Worm (Caenorhabditis elegans): Measurements from ENCODE around the gene fbxa-156.
"Not testable (repeated sequence)": the region's sequence is repeated elsewhere in the genome, so short reads cannot be mapped to it uniquely, and the experiment has no call there.

fbxa-156 gene

DNA sequence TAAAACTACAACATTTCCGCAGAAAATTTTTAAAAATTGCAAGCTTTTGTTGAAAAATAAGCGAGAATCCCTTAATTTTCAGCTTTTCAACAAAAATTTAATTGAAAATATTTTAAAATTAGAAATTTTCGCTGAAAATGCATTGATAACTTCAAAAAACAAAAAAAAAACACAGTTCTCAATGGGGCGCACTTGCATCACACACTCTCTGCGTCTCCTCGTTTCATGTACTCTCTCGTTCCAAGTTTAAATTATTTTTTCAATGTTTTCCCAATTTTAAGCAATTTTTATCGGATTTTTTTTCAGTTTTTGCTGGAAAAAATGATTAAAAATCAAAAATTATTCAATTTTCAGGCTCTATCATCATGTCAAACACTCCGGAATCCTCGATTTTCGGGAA is 25.5 kb downstream of the fbxa-156 start, which contains the start of gene phf-14:
Gene phf-14, plus strand, starts transcription at position 345 of the 400 bp plus-strand sequence.
- TF ChIP-seq ref-1 (GFP tag; conservative IDR thresholded peaks at IDR 0.05) (no peak), cog-1 (tag; optimal IDR thresholded peaks at IDR 0.05) (no peak), klf-2 (GFP tag; conservative IDR thresholded peaks at IDR 0.05) (no peak), flt-1 (GFP tag; IDR thresholded peaks at IDR 0.05) (no peak), med-1 (GFP tag; optimal IDR thresholded peaks at IDR 0.05; ENCODE audit: insufficient read depth) (no peak), ztf-29 (GFP tag; IDR thresholded peaks at IDR 0.05) (no peak), ztf-23 (GFP tag; IDR thresholded peaks at IDR 0.05) (no peak), tab-1 (GFP tag; IDR thresholded peaks at IDR 0.05) (no peak), T22C8.4 (GFP tag; IDR thresholded peaks at IDR 0.05) (no peak)

DNA sequence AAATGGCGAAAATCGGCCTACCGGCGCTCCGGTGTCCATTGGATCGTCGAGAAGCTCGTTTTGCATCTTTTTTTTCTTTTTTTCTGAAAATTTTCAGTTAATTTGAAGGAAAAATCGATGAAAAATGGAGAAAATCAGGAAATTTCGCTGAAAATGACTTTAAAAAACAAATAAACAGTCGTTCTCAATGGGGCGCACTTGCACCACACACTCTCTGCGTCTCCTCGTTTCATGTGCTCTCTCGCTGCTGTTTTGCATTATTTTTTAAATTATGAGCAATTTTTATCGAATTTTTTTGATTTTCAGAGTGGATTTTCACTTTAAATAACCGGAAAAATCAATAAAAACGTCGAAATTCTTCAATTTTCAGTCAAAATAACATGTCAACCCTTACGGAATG is 26.0 kb downstream of the fbxa-156 start, which contains the start of gene csn-1:
Gene csn-1, minus strand, starts transcription at position 83 of the 400 bp plus-strand sequence.
- TF ChIP-seq klf-2 (GFP tag; conservative IDR thresholded peaks at IDR 0.05) (no peak), med-1 (GFP tag; optimal IDR thresholded peaks at IDR 0.05; ENCODE audit: insufficient read depth) (no peak), tab-1 (GFP tag; IDR thresholded peaks at IDR 0.05) (no peak), ztf-29 (GFP tag; IDR thresholded peaks at IDR 0.05) (no peak), ztf-23 (GFP tag; IDR thresholded peaks at IDR 0.05) (no peak), cog-1 (tag; optimal IDR thresholded peaks at IDR 0.05) (no peak), ref-1 (GFP tag; conservative IDR thresholded peaks at IDR 0.05) (no peak), T22C8.4 (GFP tag; IDR thresholded peaks at IDR 0.05) (no peak), flt-1 (GFP tag; IDR thresholded peaks at IDR 0.05) (no peak)

DNA sequence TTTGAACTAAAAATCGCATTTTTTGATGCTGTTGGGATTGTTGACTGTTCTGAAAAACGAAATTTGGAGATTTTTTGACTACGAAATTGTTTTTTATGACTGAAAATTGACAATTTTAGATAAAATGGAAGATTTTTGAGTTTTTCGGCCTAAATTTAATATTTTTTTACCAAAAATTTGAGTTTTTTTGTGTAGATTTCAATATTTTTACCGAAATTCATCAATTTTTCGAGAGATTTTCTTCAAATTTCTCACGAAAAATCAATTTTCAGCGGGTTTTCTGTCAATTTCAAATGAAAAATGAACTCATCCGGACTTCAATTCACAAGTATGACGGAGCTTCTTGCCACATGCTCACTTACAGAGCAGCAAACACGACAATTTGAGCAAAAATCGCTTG is 31.3 kb downstream of the fbxa-156 start, which contains the start of gene Y59A8A.8:
Gene Y59A8A.8, plus strand, starts transcription at position 301 of the 400 bp plus-strand sequence.
- not testable (repeated sequence) for TF ChIP-seq med-1 (GFP tag; optimal IDR thresholded peaks at IDR 0.05; ENCODE audit: insufficient read depth); ztf-23 (GFP tag; IDR thresholded peaks at IDR 0.05); klf-2 (GFP tag; conservative IDR thresholded peaks at IDR 0.05)

DNA sequence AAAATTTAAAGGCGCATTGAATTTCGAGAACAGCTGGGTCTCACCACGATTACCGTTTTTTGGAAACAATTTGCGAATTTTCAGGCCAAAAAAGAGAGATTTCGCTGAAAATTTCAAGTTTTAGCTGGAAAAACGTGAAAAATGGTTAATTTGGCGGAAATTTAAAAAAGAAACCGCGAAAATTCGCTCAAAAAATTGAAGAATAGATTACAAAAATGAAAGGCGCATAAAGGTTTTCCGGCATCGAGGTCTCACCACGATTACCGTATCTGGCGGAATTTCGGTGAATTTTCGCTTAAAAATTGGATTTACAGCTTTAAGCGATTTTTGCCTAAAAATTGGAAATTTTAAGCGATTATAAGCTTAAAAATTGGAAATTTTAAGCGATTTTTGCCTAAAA is 37.1 kb downstream of the fbxa-156 start:
- TF ChIP-seq ztf-23 (GFP tag; IDR thresholded peaks at IDR 0.05) = no peak
- TF ChIP-seq cog-1 (tag; optimal IDR thresholded peaks at IDR 0.05) = no peak
- TF ChIP-seq ref-1 (GFP tag; conservative IDR thresholded peaks at IDR 0.05) = no peak
- no peak for TF ChIP-seq ztf-29 (GFP tag; IDR thresholded peaks at IDR 0.05)
- TF ChIP-seq tab-1 (GFP tag; IDR thresholded peaks at IDR 0.05) = no peak
- TF ChIP-seq T22C8.4 (GFP tag; IDR thresholded peaks at IDR 0.05) = no peak
- no peak for TF ChIP-seq klf-2 (GFP tag; conservative IDR thresholded peaks at IDR 0.05)
- no peak for TF ChIP-seq med-1 (GFP tag; optimal IDR thresholded peaks at IDR 0.05; ENCODE audit: insufficient read depth)
- TF ChIP-seq flt-1 (GFP tag; IDR thresholded peaks at IDR 0.05) = no peak

DNA sequence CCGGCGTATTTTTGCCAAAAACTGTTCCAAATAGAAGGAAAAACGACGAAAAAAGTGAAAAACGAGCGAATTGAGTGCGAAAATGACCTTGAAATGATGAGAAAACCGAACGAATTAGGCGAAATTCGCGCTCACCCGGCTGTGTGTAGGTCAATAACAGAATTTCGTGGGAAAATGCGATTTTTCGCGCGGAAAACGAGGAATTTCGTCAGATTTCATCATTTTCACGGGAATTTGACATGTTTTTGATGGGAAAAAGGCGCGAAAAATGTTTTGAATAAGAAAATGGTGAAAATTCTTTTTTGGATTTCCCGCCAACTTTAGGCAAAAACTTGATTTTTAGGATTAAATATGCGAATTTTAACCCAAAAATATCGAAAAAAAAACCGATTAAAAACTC is 37.5 kb downstream of the fbxa-156 start:
- TF ChIP-seq med-1 (GFP tag; optimal IDR thresholded peaks at IDR 0.05; ENCODE audit: insufficient read depth) (no peak), cog-1 (tag; optimal IDR thresholded peaks at IDR 0.05) (no peak), tab-1 (GFP tag; IDR thresholded peaks at IDR 0.05) (no peak), T22C8.4 (GFP tag; IDR thresholded peaks at IDR 0.05) (no peak), klf-2 (GFP tag; conservative IDR thresholded peaks at IDR 0.05) (no peak), ztf-23 (GFP tag; IDR thresholded peaks at IDR 0.05) (no peak), flt-1 (GFP tag; IDR thresholded peaks at IDR 0.05) (no peak), ref-1 (GFP tag; conservative IDR thresholded peaks at IDR 0.05) (no peak), ztf-29 (GFP tag; IDR thresholded peaks at IDR 0.05) (no peak)

DNA sequence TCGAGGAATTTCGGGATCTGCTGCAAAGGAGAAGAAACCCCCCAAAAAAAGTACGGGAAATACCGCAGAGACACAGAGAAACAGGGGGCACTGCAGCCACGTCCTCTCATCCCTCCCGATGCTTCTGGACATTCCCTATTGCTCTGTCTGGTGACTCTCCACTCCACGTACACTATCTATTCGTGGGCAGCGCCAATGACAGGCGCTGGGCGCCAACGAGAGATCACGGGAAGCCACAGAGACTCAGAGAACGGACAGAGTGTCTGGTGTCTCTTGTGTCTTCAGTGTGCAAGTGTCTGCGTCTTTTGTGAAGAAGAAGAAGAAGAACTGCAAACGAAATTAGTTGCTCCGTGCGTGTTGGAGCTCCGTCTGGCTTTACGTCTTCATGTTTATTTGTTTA is 38.7 kb downstream of the fbxa-156 start:
- no peak for TF ChIP-seq flt-1 (GFP tag; IDR thresholded peaks at IDR 0.05)
- no peak for TF ChIP-seq T22C8.4 (GFP tag; IDR thresholded peaks at IDR 0.05)
- no peak for TF ChIP-seq tab-1 (GFP tag; IDR thresholded peaks at IDR 0.05)
- no peak for TF ChIP-seq cog-1 (tag; optimal IDR thresholded peaks at IDR 0.05)
- TF ChIP-seq ztf-23 (GFP tag; IDR thresholded peaks at IDR 0.05) = no peak
- TF ChIP-seq ztf-29 (GFP tag; IDR thresholded peaks at IDR 0.05) = no peak
- no peak for TF ChIP-seq ref-1 (GFP tag; conservative IDR thresholded peaks at IDR 0.05)
- no peak for TF ChIP-seq med-1 (GFP tag; optimal IDR thresholded peaks at IDR 0.05; ENCODE audit: insufficient read depth)

DNA sequence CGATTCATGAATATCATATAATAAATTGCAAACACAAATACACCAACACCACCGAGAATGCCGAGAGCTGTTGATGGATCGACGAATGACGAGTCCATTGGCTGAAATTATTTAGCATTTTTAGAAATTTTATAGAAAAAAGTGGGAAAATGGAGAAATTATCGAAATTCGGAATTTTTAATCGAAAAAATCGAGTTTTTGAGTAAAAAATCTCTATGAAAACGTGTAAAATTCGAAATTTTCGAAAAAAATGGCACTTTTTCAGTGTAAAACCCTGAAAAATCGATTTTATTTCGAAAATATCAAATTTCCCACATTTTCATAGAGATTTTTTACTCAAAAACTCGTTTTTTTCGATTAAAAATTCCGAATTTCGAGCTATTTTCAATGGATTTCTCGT is 40.7 kb downstream of the fbxa-156 start, which contains the start of gene tcc-1:
Gene tcc-1, minus strand, starts transcription at position 101 of the 400 bp plus-strand sequence.
- TF ChIP-seq flt-1 (GFP tag; IDR thresholded peaks at IDR 0.05) (no peak), cog-1 (tag; optimal IDR thresholded peaks at IDR 0.05) (no peak), med-1 (GFP tag; optimal IDR thresholded peaks at IDR 0.05; ENCODE audit: insufficient read depth) (no peak), klf-2 (GFP tag; conservative IDR thresholded peaks at IDR 0.05) (no peak), T22C8.4 (GFP tag; IDR thresholded peaks at IDR 0.05) (no peak), ref-1 (GFP tag; conservative IDR thresholded peaks at IDR 0.05) (no peak), tab-1 (GFP tag; IDR thresholded peaks at IDR 0.05) (no peak), ztf-23 (GFP tag; IDR thresholded peaks at IDR 0.05) (no peak), ztf-29 (GFP tag; IDR thresholded peaks at IDR 0.05) (no peak)

DNA sequence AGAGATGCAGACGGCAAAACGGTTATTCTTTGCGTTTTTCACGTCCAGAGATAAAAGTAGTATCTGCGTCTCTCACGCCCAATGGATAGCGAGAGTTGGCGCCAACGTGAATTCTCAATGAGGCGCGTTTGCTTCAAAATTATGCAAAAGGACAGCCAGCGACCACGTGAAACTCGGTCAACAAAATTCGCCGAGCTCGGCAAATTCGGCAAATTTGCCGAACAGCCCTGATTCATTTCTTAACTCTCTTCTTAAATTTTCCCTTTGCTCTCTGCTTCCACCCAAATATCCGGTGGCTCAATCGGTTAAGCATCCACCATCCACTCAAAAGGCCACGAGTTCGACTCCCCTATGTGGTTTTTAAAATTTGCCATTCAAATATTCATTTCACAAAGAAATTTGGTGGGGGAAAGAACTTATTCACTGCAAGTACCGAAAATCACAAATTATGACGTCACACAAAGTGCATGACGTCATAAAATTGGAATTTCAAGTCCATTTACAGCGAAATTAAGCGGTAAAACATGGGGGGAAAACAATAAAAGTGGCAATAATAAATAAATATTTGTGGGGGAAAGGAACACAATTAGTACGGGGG is 51.1 kb downstream of the fbxa-156 start:
- TF ChIP-seq ztf-23 (GFP tag; IDR thresholded peaks at IDR 0.05) (no peak), T22C8.4 (GFP tag; IDR thresholded peaks at IDR 0.05) (no peak), ref-1 (GFP tag; conservative IDR thresholded peaks at IDR 0.05) (no peak), cog-1 (tag; optimal IDR thresholded peaks at IDR 0.05) (no peak), tab-1 (GFP tag; IDR thresholded peaks at IDR 0.05) (no peak), ztf-29 (GFP tag; IDR thresholded peaks at IDR 0.05) (no peak), flt-1 (GFP tag; IDR thresholded peaks at IDR 0.05) (no peak), klf-2 (GFP tag; conservative IDR thresholded peaks at IDR 0.05) (no peak), med-1 (GFP tag; optimal IDR thresholded peaks at IDR 0.05; ENCODE audit: insufficient read depth) (no peak)
